Worm (Caenorhabditis elegans) whole organism, L4 larva: Measurements from ENCODE around the gene H06H21.8.

Experiments used
- ZK546.5 ChIP-seq, 2 experiments: sonication (generic microtip); optimal IDR thresholded peaks; 2 replicates each; lab custom pipeline; 2017; ENCODE audit warnings: missing biosample characterization in 2 of 2, missing genetic modification characterization in 2 of 2
- gei-8 ChIP-seq: fragments of 200-800 bp; sonication (Bioruptor generic); optimal IDR thresholded peaks from 2 replicates; lab custom pipeline; 2018; ENCODE audit warnings: mild to moderate bottlenecking, missing genetic modification characterization, missing compliant biosample characterization
- nhr-11 ChIP-seq: fragments of 150-350 bp; optimal IDR thresholded peaks from 2 replicates; lab custom pipeline; 2014; ENCODE audit warnings: missing biosample characterization, missing genetic modification characterization
- nhr-76 ChIP-seq: fragments of 150-350 bp; optimal IDR thresholded peaks from 2 replicates; lab custom pipeline; 2014; ENCODE audit warnings: missing biosample characterization, missing genetic modification characterization
- unc-62 ChIP-seq, 3 experiments: fragments of 150-350 bp in 1 of 3; sonication (generic microtip); optimal IDR thresholded peaks in 2 of 3; peaks in 1 of 3; 1 replicate in 1 of 3; 2 replicates in 2 of 3; lab custom pipeline; 2014 to 2017; ENCODE audit warnings: missing biosample characterization in 3 of 3, missing genetic modification characterization in 3 of 3, missing genetic modification reagents in 3 of 3, missing genotype in 1 of 3
- ztf-11 ChIP-seq: fragments of 150-350 bp; optimal IDR thresholded peaks from 2 replicates; lab custom pipeline; 2014; ENCODE audit warnings: missing biosample characterization, missing genetic modification characterization

DNA sequence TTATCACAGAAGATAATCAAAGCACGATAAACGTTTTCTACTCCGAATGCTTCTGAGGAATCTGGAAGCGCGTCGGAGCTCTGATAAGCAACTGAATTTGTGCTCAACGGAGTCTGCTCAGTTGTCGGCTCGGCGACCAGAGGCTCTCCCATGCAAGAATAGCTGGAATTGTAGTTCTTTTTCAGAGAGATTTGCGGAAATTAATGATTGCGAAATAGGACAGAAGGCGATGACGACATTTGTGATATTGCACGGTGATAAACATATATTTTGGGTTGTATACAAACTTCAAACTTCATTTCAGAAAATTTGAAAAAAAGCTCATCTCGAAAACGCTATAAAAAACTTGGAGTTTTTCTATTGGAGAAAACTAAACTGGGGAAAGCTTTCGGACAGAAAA is 11.1 kb downstream of the H06H21.8 start, which contains the start of gene H06H21.37:
- TF ChIP-seq ztf-11 (tag; lab: Kevin White, UChicago) = no peak
- TF ChIP-seq gei-8 (GFP tag; lab: Kevin White, UChicago) = no peak
- TF ChIP-seq ZK546.5 (tag; optimal IDR thresholded peaks at IDR 0.05; lab: Kevin White, UChicago) = no peak
- no peak for TF ChIP-seq nhr-11 (tag; lab: Kevin White, UChicago)
- no peak for TF ChIP-seq nhr-76 (tag; lab: Kevin White, UChicago)
- no peak for TF ChIP-seq unc-62 (GFP tag; optimal IDR thresholded peaks at IDR 0.05 in 1 of 2; lab: Kevin White, UChicago)
- no peak for TF ChIP-seq unc-62 (tag; optimal IDR thresholded peaks at IDR 0.05; lab: Kevin White, UChicago)
